Worm (Caenorhabditis elegans) whole organism, L1 larva: ENCODE data around the gene T13G4.4.

Experiments
- ama-1 ChIP-seq: fragments of 150-350 bp; optimal IDR thresholded peaks from 2 replicates; lab custom pipeline; 2014
- nhr-237 ChIP-seq: fragments of 150-350 bp; optimal IDR thresholded peaks from 2 replicates; lab custom pipeline; 2014; ENCODE audit warnings: missing biosample characterization, missing genetic modification characterization
- nhr-85 ChIP-seq: sonication (generic microtip); peaks from one replicate; lab custom pipeline; 2016; ENCODE audit warnings: missing genetic modification characterization, inconsistent platforms, missing compliant biosample characterization

DNA sequence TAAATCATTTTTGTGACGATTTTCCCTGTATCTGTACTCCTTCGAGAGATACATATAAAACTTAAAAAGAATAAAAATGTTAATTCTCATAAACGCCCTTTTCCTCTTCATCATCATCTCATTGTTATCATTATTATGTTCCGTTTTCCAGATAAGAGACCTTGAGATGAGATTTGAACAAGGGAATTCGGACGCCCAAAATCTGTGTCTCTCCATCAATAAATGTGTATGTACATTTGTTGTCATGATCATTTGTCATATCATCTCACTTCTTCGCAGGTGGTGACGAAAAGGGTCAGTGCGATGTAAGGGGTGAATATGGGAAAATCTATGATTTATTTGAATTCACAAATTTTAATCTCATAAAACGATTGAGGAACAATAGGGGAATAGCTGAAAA, 40.6 kb upstream of the T13G4.4 start:
- no peak for TF ChIP-seq nhr-85 (tag; lab: Kevin White, UChicago)
- TF ChIP-seq nhr-237 (tag; lab: Kevin White, UChicago), result no peak
- TF ChIP-seq ama-1, result no peak
